Fruit fly (Drosophila melanogaster) whole organism, prepupa: ENCODE measurements around the gene Arp10.

ENCODE experiments used
- CG10669 ChIP-seq: fragments of 200-800 bp; sonication (Bioruptor generic); optimal IDR thresholded peaks from 3 replicates; lab custom pipeline; 2018; ENCODE audit warnings: missing biosample characterization, mild to moderate bottlenecking, missing genetic modification characterization, moderate library complexity
- pdm3 ChIP-seq: fragments of 200-800 bp; sonication (Bioruptor generic); optimal IDR thresholded peaks from 3 replicates; lab custom pipeline; 2016; ENCODE audit warnings: missing biosample characterization, missing genetic modification characterization

dm6 chrX:19663859-19664728 lies 18.1 kb upstream of the Arp10 start, which contains the start of the genes CG14223 and Ssu72:
- TF ChIP-seq pdm3 (GFP tag; lab: Kevin White, UChicago) (no peak), CG10669 (no peak)
